Worm (Caenorhabditis elegans) whole organism, late embryonic: ENCODE data around the gene srz-16.

Source experiments
- K02D7.2 ChIP-seq: sonication (generic microtip); optimal IDR thresholded peaks from 2 replicates; lab custom pipeline; 2017; ENCODE audit warnings: mild to moderate bottlenecking, missing genetic modification characterization, missing compliant biosample characterization
- T23F11.4 ChIP-seq: fragments of 200-800 bp; sonication (Bioruptor generic); optimal IDR thresholded peaks from 2 replicates; lab custom pipeline; 2018; ENCODE audit warnings: mild to moderate bottlenecking, missing genetic modification characterization, missing compliant biosample characterization
- Y22D7AL.16 ChIP-seq: sonication (generic microtip); optimal IDR thresholded peaks from 2 replicates; lab custom pipeline; 2016; ENCODE audit warnings: missing genetic modification characterization, missing compliant biosample characterization
- ahr-1 ChIP-seq: sonication (generic microtip); optimal IDR thresholded peaks from 2 replicates; lab custom pipeline; 2016; ENCODE audit warnings: missing genetic modification characterization, missing compliant biosample characterization
- ama-1 ChIP-seq: fragments of 150-350 bp; optimal IDR thresholded peaks from 2 replicates; lab custom pipeline; 2014
- ceh-18 ChIP-seq: sonication (generic microtip); optimal IDR thresholded peaks from 2 replicates; lab custom pipeline; 2016; ENCODE audit warnings: missing genetic modification characterization, missing compliant biosample characterization
- ceh-19 ChIP-seq: fragments of 200-800 bp; sonication (Bioruptor generic); optimal IDR thresholded peaks from 2 replicates; lab custom pipeline; 2018; ENCODE audit warnings: mild to moderate bottlenecking, missing genetic modification characterization, missing compliant biosample characterization
- ceh-2 ChIP-seq: sonication (generic microtip); optimal IDR thresholded peaks from 2 replicates; lab custom pipeline; 2016; ENCODE audit warnings: missing genotype, missing genetic modification characterization, missing compliant biosample characterization
- ceh-34 ChIP-seq: sonication (generic microtip); optimal IDR thresholded peaks from 2 replicates; lab custom pipeline; 2016; ENCODE audit warnings: mild to moderate bottlenecking, missing genetic modification characterization, missing compliant biosample characterization
- ceh-45 ChIP-seq: fragments of 200-800 bp; sonication (Bioruptor generic); IDR thresholded peaks from 2 replicates; pipeline ENCODE4 v1.3.6; 2022; ENCODE audit warnings: missing genetic modification reagents, missing genetic modification characterization, missing compliant biosample characterization
- ceh-48 ChIP-seq: sonication (generic microtip); optimal IDR thresholded peaks from 2 replicates; lab custom pipeline; 2016; ENCODE audit warnings: missing genetic modification characterization, inconsistent platforms, missing compliant biosample characterization
- che-1 ChIP-seq: sonication (generic microtip); optimal IDR thresholded peaks from 2 replicates; lab custom pipeline; 2016; ENCODE audit warnings: mild to moderate bottlenecking, missing genetic modification characterization, missing compliant biosample characterization
- dmd-4 ChIP-seq: sonication (generic microtip); optimal IDR thresholded peaks from 2 replicates; lab custom pipeline; 2016; ENCODE audit warnings: borderline replicate concordance, missing genetic modification characterization, missing compliant biosample characterization
- dve-1 ChIP-seq: sonication (generic microtip); optimal IDR thresholded peaks from 2 replicates; lab custom pipeline; 2017; ENCODE audit warnings: antibody characterized with exemption, mild to moderate bottlenecking, missing genetic modification characterization, missing compliant biosample characterization
- ets-4 ChIP-seq: sonication (generic microtip); optimal IDR thresholded peaks from 2 replicates; lab custom pipeline; 2016; ENCODE audit warnings: missing genetic modification characterization, missing compliant biosample characterization
- eyg-1 ChIP-seq: sonication (generic microtip); optimal IDR thresholded peaks from 2 replicates; lab custom pipeline; 2016; ENCODE audit warnings: missing genotype, missing genetic modification characterization, missing compliant biosample characterization
- gmeb-2 ChIP-seq: sonication (generic microtip); optimal IDR thresholded peaks from 2 replicates; lab custom pipeline; 2016; ENCODE audit warnings: missing genetic modification characterization, inconsistent platforms, missing compliant biosample characterization
- hlh-13 ChIP-seq: fragments of 200-800 bp; sonication (Bioruptor generic); optimal IDR thresholded peaks from 2 replicates; lab custom pipeline; 2018; ENCODE audit warnings: mild to moderate bottlenecking, missing genetic modification characterization, missing compliant biosample characterization
- hlh-15 ChIP-seq: sonication (generic microtip); optimal IDR thresholded peaks from 2 replicates; lab custom pipeline; 2016; ENCODE audit warnings: missing genetic modification characterization, missing compliant biosample characterization
- hlh-30 ChIP-seq: sonication (generic microtip); optimal IDR thresholded peaks from 2 replicates; lab custom pipeline; 2017; ENCODE audit warnings: antibody characterized with exemption, missing genetic modification characterization, missing compliant biosample characterization; ENCODE audit not compliant: insufficient read depth
- lim-6 ChIP-seq: sonication (generic microtip); optimal IDR thresholded peaks from 2 replicates; lab custom pipeline; 2016; ENCODE audit warnings: missing genetic modification characterization, missing compliant biosample characterization
- lin-11 ChIP-seq: fragments of 200-800 bp; sonication (Bioruptor generic); optimal IDR thresholded peaks from 2 replicates; lab custom pipeline; 2018; ENCODE audit warnings: mild to moderate bottlenecking, missing genetic modification characterization, missing compliant biosample characterization
- nfya-1 ChIP-seq: sonication (generic microtip); optimal IDR thresholded peaks from 2 replicates; lab custom pipeline; 2017; ENCODE audit warnings: missing genetic modification characterization, mild to moderate bottlenecking, missing compliant biosample characterization, antibody characterized with exemption, moderate library complexity
- npax-4 ChIP-seq: sonication (generic microtip); optimal IDR thresholded peaks from 2 replicates; lab custom pipeline; 2016; ENCODE audit warnings: missing genetic modification characterization, missing compliant biosample characterization
- odd-2 ChIP-seq: sonication (generic microtip); optimal IDR thresholded peaks from 2 replicates; lab custom pipeline; 2017; ENCODE audit warnings: antibody characterized with exemption, mild to moderate bottlenecking, missing genetic modification characterization, missing compliant biosample characterization
- pat-9 ChIP-seq: fragments of 200-800 bp; sonication (Bioruptor generic); optimal IDR thresholded peaks from 2 replicates; lab custom pipeline; 2018; ENCODE audit warnings: mild to moderate bottlenecking, missing genetic modification characterization, moderate library complexity, missing compliant biosample characterization
- pha-2 ChIP-seq: sonication (generic microtip); optimal IDR thresholded peaks from 2 replicates; lab custom pipeline; 2017; ENCODE audit warnings: mild to moderate bottlenecking, missing genetic modification characterization, missing compliant biosample characterization
- pros-1 ChIP-seq: fragments of 150-350 bp; optimal IDR thresholded peaks from 2 replicates; lab custom pipeline; 2014; ENCODE audit warnings: missing biosample characterization, missing genetic modification reagents, missing genetic modification characterization
- ref-2 ChIP-seq: sonication (generic microtip); optimal IDR thresholded peaks from 2 replicates; lab custom pipeline; 2016; ENCODE audit warnings: missing genetic modification characterization, missing compliant biosample characterization
- rnt-1 ChIP-seq: sonication (generic microtip); optimal IDR thresholded peaks from 2 replicates; lab custom pipeline; 2016; ENCODE audit warnings: missing genetic modification characterization, missing compliant biosample characterization
- sox-2 ChIP-seq: fragments of 200-800 bp; sonication (Bioruptor generic); IDR thresholded peaks from 2 replicates; pipeline ENCODE4 v1.3.6; 2022; ENCODE audit warnings: missing genetic modification reagents, missing genetic modification characterization, missing compliant biosample characterization
- sox-4 ChIP-seq: sonication (generic microtip); optimal IDR thresholded peaks from 2 replicates; lab custom pipeline; 2017; ENCODE audit warnings: mild to moderate bottlenecking, missing genetic modification characterization, inconsistent platforms, missing compliant biosample characterization
- syd-9 ChIP-seq: sonication (generic microtip); optimal IDR thresholded peaks from 2 replicates; lab custom pipeline; 2016; ENCODE audit warnings: mild to moderate bottlenecking, missing genetic modification characterization, moderate library complexity, missing compliant biosample characterization
- tbx-2 ChIP-seq: sonication (generic microtip); optimal IDR thresholded peaks from 2 replicates; lab custom pipeline; 2016; ENCODE audit warnings: missing genetic modification characterization, missing compliant biosample characterization
- ttx-3 ChIP-seq: sonication (generic microtip); optimal IDR thresholded peaks from 2 replicates; lab custom pipeline; 2016; ENCODE audit warnings: missing genetic modification reagents, missing genetic modification characterization, missing compliant biosample characterization
- unc-42 ChIP-seq: sonication (generic microtip); optimal IDR thresholded peaks from 2 replicates; lab custom pipeline; 2016; ENCODE audit warnings: missing genotype, missing genetic modification characterization, missing compliant biosample characterization
- zip-5 ChIP-seq: sonication (generic microtip); optimal IDR thresholded peaks from 2 replicates; lab custom pipeline; 2016; ENCODE audit warnings: missing genetic modification characterization, missing compliant biosample characterization

srz-16 gene

DNA sequence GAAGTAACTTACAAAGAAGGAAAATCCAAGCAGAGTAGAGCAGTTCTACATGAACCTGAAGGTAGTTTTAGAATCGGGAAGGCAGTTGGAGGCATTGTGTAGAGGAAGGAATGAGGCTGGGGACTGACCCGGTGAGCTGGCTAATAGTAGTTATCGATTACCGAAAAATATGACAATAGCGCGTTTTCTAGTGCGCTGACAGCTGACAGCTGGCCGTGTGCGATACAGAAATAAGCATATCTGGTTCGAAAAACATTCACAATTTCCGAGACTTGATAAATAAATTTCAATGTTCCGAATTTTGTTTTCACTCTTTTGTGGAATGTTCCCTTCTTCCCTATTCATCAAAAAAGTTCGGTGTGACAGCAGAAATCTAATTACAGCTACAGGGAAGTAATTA, 19.6 kb upstream of the srz-16 start, which contains the start of the genes fbxb-59 and srbc-34:
TSS of gene fbxb-59 (minus strand) at position 101 of the 400 bp plus-strand sequence.
TSS of gene srbc-34 (plus strand) at position 233 of the 400 bp plus-strand sequence.
- TF ChIP-seq hlh-15 (no peak), che-1 (tag; lab: Kevin White, UChicago) (no peak)

DNA sequence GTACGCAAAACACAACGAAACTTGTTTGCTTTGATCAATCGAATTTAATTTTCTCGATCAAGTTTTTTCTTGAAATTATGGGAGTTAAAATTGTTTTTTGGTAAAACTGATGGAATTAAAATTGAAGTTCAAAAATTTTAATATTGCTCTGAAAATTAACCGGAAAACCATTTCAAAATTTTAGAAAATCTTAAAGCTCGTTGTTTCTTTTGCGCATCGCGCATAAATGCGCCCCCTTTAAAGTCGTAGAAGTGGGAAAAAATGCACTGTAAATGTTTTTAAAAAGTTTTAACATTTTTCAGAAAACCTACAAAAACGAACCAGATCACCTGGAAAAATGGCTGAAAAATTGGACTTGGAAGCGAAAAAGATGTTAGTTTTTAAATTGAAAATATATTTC, 16.6 kb upstream of the srz-16 start, which contains the start of gene fbxa-113:
TSS of gene fbxa-113 (plus strand) at position 301 of the 400 bp plus-strand sequence.
- TF ChIP-seq ceh-18 (tag; lab: Kevin White, UChicago) (no peak), K02D7.2 (tag; lab: Kevin White, UChicago) (no peak), sox-4 (no peak), lim-6 (tag; lab: Kevin White, UChicago) (no peak), dmd-4 (tag; lab: Kevin White, UChicago) (no peak), npax-4 (tag; lab: Kevin White, UChicago) (no peak), ceh-34 (tag; lab: Kevin White, UChicago) (no peak), ceh-2 (no peak), tbx-2 (tag; lab: Kevin White, UChicago) (no peak), ets-4 (tag; lab: Kevin White, UChicago) (no peak), odd-2 (tag; lab: Kevin White, UChicago) (no peak), ceh-48 (tag; lab: Kevin White, UChicago) (no peak), ama-1 (lab: Kevin White, UChicago) (no peak), ttx-3 (tag; lab: Kevin White, UChicago) (no peak), syd-9 (tag; lab: Kevin White, UChicago) (no peak), ceh-19 (no peak), T23F11.4 (GFP tag; lab: Kevin White, UChicago) (no peak), hlh-13 (GFP tag; lab: Kevin White, UChicago) (no peak), pros-1 (tag; lab: Kevin White, UChicago) (no peak)

DNA sequence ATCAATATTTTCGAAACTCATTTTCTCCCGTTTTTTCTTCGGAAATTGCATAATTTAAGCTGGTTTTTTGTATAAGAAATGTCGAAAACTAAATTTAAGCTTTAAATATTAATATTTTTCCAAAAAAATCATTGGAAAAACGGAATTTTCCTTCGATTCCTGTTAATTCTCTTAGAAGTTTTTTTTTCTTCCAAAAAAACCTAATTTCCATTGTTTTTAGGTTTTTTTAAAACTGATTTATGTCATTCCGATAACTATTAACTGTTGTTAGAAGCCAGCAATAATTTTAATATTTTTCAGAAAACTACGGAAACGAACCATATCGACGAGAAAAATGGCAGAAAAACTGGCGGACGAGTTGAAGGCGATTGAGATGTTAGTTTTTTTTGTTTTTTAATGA, 14.8 kb upstream of the srz-16 start, which contains the start of gene fbxa-114:
TSS of gene fbxa-114 (plus strand) at position 301 of the 400 bp plus-strand sequence.
- TF ChIP-seq Y22D7AL.16 (no peak), pha-2 (tag; lab: Kevin White, UChicago) (no peak), pat-9 (no peak)

DNA sequence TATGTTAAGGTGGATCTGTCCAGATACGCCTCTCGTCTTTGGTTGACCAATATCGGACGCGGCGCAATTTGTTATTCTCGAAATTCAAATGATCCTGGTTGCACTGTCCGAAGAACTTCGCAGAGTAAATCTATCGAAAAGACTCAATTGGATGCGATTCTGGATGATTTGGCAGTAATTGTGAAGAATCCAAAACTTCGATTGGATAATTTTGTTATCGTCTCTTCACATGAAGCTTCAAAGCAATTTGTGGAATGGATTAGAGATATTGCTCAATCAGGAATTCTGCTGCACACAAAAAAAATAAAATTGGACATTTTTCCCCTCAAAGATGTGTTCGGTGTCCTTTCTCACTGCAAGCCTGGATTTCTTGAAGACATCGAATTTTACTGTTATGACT, 13.2 kb upstream of the srz-16 start:
- TF ChIP-seq Y22D7AL.16 (no peak), K02D7.2 (tag; lab: Kevin White, UChicago) (no peak), ref-2 (tag; lab: Kevin White, UChicago) (no peak), dve-1 (tag; lab: Kevin White, UChicago) (no peak), syd-9 (tag; lab: Kevin White, UChicago) (no peak), npax-4 (tag; lab: Kevin White, UChicago) (no peak), ceh-19 (no peak), eyg-1 (no peak), sox-2 (no peak), ttx-3 (tag; lab: Kevin White, UChicago) (no peak), ceh-48 (tag; lab: Kevin White, UChicago) (no peak), hlh-30 (tag; lab: Kevin White, UChicago) (no peak), ahr-1 (tag; lab: Kevin White, UChicago) (no peak), che-1 (tag; lab: Kevin White, UChicago) (no peak), T23F11.4 (GFP tag; lab: Kevin White, UChicago) (no peak), ets-4 (tag; lab: Kevin White, UChicago) (no peak), pat-9 (no peak), gmeb-2 (tag; lab: Kevin White, UChicago) (no peak), zip-5 (tag; lab: Kevin White, UChicago) (no peak), lim-6 (tag; lab: Kevin White, UChicago) (no peak)

DNA sequence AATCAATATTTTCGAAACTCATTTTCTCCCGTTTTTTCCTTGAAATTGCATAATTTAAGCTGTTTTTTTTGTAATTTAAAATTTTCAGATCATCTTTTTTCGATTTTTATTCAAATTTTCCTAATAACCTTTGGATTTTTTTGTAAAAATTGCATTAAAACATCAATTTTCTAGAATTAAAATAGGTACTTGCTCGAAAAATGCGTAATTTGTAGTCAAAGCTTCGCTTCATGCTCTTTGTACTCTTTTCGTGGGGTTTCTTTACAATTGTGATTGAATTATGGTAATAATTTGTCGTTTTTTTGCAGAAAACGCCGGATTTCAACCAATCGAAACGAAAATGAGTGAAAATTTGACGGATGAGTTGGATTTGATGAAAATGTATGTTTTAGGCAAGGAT, 12.5 kb upstream of the srz-16 start, which contains the start of gene fog-2:
TSS of gene fog-2 (plus strand) at position 301 of the 400 bp plus-strand sequence.
- TF ChIP-seq dmd-4 (tag; lab: Kevin White, UChicago) (no peak), rnt-1 (tag; lab: Kevin White, UChicago) (no peak), ceh-45 (GFP tag; lab: Robert Waterston, UW) (no peak), hlh-15 (no peak), nfya-1 (no peak), lin-11 (tag; lab: Kevin White, UChicago) (no peak), unc-42 (no peak)
- TF ChIP-seq, all 69 proteins: peak for 0
